Worm (Caenorhabditis elegans) whole organism, L1 larva: ENCODE measurements around the gene nspb-3.

ENCODE experiments used
- F16B12.6 ChIP-seq: fragments of 150-350 bp; optimal IDR thresholded peaks from 2 replicates; lab custom pipeline; 2014; ENCODE audit warnings: missing biosample characterization, missing genetic modification characterization
- Y116A8C.19 ChIP-seq: sonication (generic microtip); optimal IDR thresholded peaks from 2 replicates; lab custom pipeline; 2016; ENCODE audit warnings: missing compliant biosample characterization, missing genetic modification characterization, borderline replicate concordance
- ceh-63 ChIP-seq: fragments of 200-800 bp; sonication (Bioruptor generic); optimal IDR thresholded peaks from 2 replicates; lab custom pipeline; 2018; ENCODE audit warnings: mild to moderate bottlenecking, missing genetic modification characterization, missing compliant biosample characterization
- ceh-82 ChIP-seq, 3 experiments: fragments of 150-350 bp in 1 of 3; sonication (generic microtip) in 2 of 3; optimal IDR thresholded peaks; 2 replicates each; lab custom pipeline; 2014 to 2017; ENCODE audit warnings: missing biosample characterization in 3 of 3, missing genetic modification characterization in 3 of 3
- ceh-88 ChIP-seq: fragments of 200-800 bp; sonication (Bioruptor generic); IDR thresholded peaks from 2 replicates; pipeline ENCODE4 v1.3.6; 2022; ENCODE audit warnings: missing genetic modification characterization, missing compliant biosample characterization
- dsc-1 ChIP-seq: sonication (generic microtip); optimal IDR thresholded peaks from 2 replicates; lab custom pipeline; 2016; ENCODE audit warnings: mild to moderate bottlenecking, missing genetic modification characterization, missing compliant biosample characterization
- efl-1 ChIP-seq, 4 experiments: fragments of 150-350 bp; optimal IDR thresholded peaks in 3 of 4; peaks in 1 of 4; 1 replicate in 1 of 4; 2 replicates in 3 of 4; lab custom pipeline; 2014; ENCODE audit warnings: missing biosample characterization in 2 of 4, missing genetic modification characterization in 2 of 4, missing genetic modification reagents in 2 of 4
- efl-3 ChIP-seq: fragments of 200-800 bp; sonication (Bioruptor generic); optimal IDR thresholded peaks from 2 replicates; lab custom pipeline; 2018; ENCODE audit warnings: mild to moderate bottlenecking, missing genetic modification characterization, missing compliant biosample characterization
- elt-2 ChIP-seq: sonication (generic microtip); optimal IDR thresholded peaks from 2 replicates; lab custom pipeline; 2016; ENCODE audit warnings: missing genetic modification characterization, mild to moderate bottlenecking, inconsistent platforms, missing compliant biosample characterization, missing genetic modification reagents
- elt-3 ChIP-seq, 6 experiments: fragments of 150-350 bp in 1 of 6; sonication (generic microtip); optimal IDR thresholded peaks; 2 replicates each; lab custom pipeline; 2017 to 2018; ENCODE audit warnings: missing biosample characterization in 6 of 6, missing genetic modification characterization in 6 of 6, inconsistent platforms in 1 of 6
- fkh-10 ChIP-seq: sonication (generic microtip); optimal IDR thresholded peaks from 2 replicates; lab custom pipeline; 2017; ENCODE audit warnings: missing biosample characterization, missing genetic modification reagents, missing genetic modification characterization
- fkh-8 ChIP-seq: sonication (generic microtip); optimal IDR thresholded peaks from 2 replicates; lab custom pipeline; 2016; ENCODE audit warnings: mild to moderate bottlenecking, missing genetic modification characterization, missing compliant biosample characterization
- grh-1 ChIP-seq: fragments of 200-800 bp; sonication (Bioruptor generic); IDR thresholded peaks from 2 replicates; pipeline ENCODE4 v1.3.6; 2022; ENCODE audit warnings: missing genetic modification reagents, missing genetic modification characterization, missing compliant biosample characterization
- hlh-17 ChIP-seq: fragments of 200-800 bp; sonication (Bioruptor generic); optimal IDR thresholded peaks from 2 replicates; lab custom pipeline; 2018; ENCODE audit warnings: missing genetic modification characterization, mild to moderate bottlenecking, missing compliant biosample characterization, moderate library complexity, borderline replicate concordance
- hlh-4 ChIP-seq: sonication (generic microtip); optimal IDR thresholded peaks from 2 replicates; lab custom pipeline; 2016; ENCODE audit warnings: mild to moderate bottlenecking, missing genetic modification characterization, missing compliant biosample characterization
- jun-1 ChIP-seq: fragments of 150-350 bp; optimal IDR thresholded peaks from 2 replicates; lab custom pipeline; 2014; ENCODE audit warnings: missing biosample characterization, missing genetic modification reagents, missing genetic modification characterization
- lin-13 ChIP-seq: fragments of 150-350 bp; optimal IDR thresholded peaks from 2 replicates; lab custom pipeline; 2014; ENCODE audit warnings: missing biosample characterization, missing genetic modification reagents, missing genetic modification characterization
- lin-14 ChIP-seq: fragments of 200-800 bp; sonication (Bioruptor generic); optimal IDR thresholded peaks from 2 replicates; lab custom pipeline; 2018; ENCODE audit warnings: mild to moderate bottlenecking, missing genetic modification characterization, moderate library complexity, missing compliant biosample characterization
- lin-35 ChIP-seq, 2 experiments: fragments of 150-350 bp; optimal IDR thresholded peaks; 2 replicates each; lab custom pipeline; 2014; ENCODE audit warnings: missing biosample characterization in 2 of 2, missing genetic modification characterization in 2 of 2, missing genetic modification reagents in 2 of 2
- lin-39 ChIP-seq: fragments of 150-350 bp; optimal IDR thresholded peaks from 2 replicates; lab custom pipeline; 2014; ENCODE audit warnings: missing biosample characterization, missing genetic modification reagents, missing genetic modification characterization
- mab-9 ChIP-seq: fragments of 200-800 bp; sonication (Bioruptor generic); IDR thresholded peaks from 2 replicates; pipeline ENCODE4 v1.3.6; 2022; ENCODE audit warnings: missing genetic modification reagents, missing genetic modification characterization, missing compliant biosample characterization
- mep-1 ChIP-seq: fragments of 150-350 bp; optimal IDR thresholded peaks from 2 replicates; lab custom pipeline; 2014; ENCODE audit warnings: missing biosample characterization, missing genetic modification characterization
- nhr-11 ChIP-seq: fragments of 150-350 bp; optimal IDR thresholded peaks from 2 replicates; lab custom pipeline; 2014; ENCODE audit warnings: missing biosample characterization, missing genetic modification characterization
- nhr-12 ChIP-seq: sonication (generic microtip); optimal IDR thresholded peaks from 2 replicates; lab custom pipeline; 2017; ENCODE audit warnings: missing biosample characterization, missing genetic modification characterization
- nhr-71 ChIP-seq: sonication (generic microtip); optimal IDR thresholded peaks from 2 replicates; lab custom pipeline; 2016; ENCODE audit warnings: mild to moderate bottlenecking, missing genetic modification characterization, moderate library complexity, missing compliant biosample characterization
- nhr-77 ChIP-seq: fragments of 150-350 bp; optimal IDR thresholded peaks from 2 replicates; lab custom pipeline; 2014; ENCODE audit warnings: missing biosample characterization, missing genetic modification characterization
- pag-3 ChIP-seq: sonication (generic microtip); optimal IDR thresholded peaks from 2 replicates; lab custom pipeline; 2017; ENCODE audit warnings: missing genetic modification characterization, mild to moderate bottlenecking, missing compliant biosample characterization, antibody characterized with exemption, borderline replicate concordance; ENCODE audit not compliant: insufficient read depth
- skn-1 ChIP-seq: fragments of 150-350 bp; optimal IDR thresholded peaks from 2 replicates; lab custom pipeline; 2014; ENCODE audit warnings: missing biosample characterization, missing genetic modification characterization
- snpc-4 ChIP-seq: fragments of 150-350 bp; optimal IDR thresholded peaks from 2 replicates; lab custom pipeline; 2014; ENCODE audit warnings: missing biosample characterization, missing genetic modification characterization
- snu-23 ChIP-seq: sonication (generic microtip); optimal IDR thresholded peaks from 2 replicates; lab custom pipeline; 2016; ENCODE audit warnings: missing genetic modification characterization, missing compliant biosample characterization
- sptf-1 ChIP-seq: fragments of 150-350 bp; optimal IDR thresholded peaks from 2 replicates; lab custom pipeline; 2014; ENCODE audit warnings: missing biosample characterization, missing genetic modification characterization
- sup-37 ChIP-seq: fragments of 200-800 bp; sonication (Bioruptor generic); optimal IDR thresholded peaks from 2 replicates; lab custom pipeline; 2018; ENCODE audit warnings: mild to moderate bottlenecking, missing genetic modification characterization, missing compliant biosample characterization
- tlp-1 ChIP-seq: fragments of 150-350 bp; optimal IDR thresholded peaks from 2 replicates; lab custom pipeline; 2014; ENCODE audit warnings: missing biosample characterization, missing genetic modification characterization
- unc-98 ChIP-seq: fragments of 200-800 bp; sonication (Bioruptor generic); IDR thresholded peaks from 2 replicates; pipeline ENCODE4 v1.3.6; 2022; ENCODE audit warnings: missing genetic modification characterization, missing compliant biosample characterization
- vab-15 ChIP-seq: sonication (generic microtip); optimal IDR thresholded peaks from 2 replicates; lab custom pipeline; 2017; ENCODE audit warnings: missing genotype, mild to moderate bottlenecking, missing genetic modification characterization, missing compliant biosample characterization
- zag-1 ChIP-seq: fragments of 150-350 bp; optimal IDR thresholded peaks from 2 replicates; lab custom pipeline; 2014; ENCODE audit warnings: missing biosample characterization, missing genetic modification characterization
- ztf-4 ChIP-seq: fragments of 150-350 bp; optimal IDR thresholded peaks from 2 replicates; lab custom pipeline; 2014; ENCODE audit warnings: missing biosample characterization, missing genetic modification characterization

The nspb-3 gene

DNA sequence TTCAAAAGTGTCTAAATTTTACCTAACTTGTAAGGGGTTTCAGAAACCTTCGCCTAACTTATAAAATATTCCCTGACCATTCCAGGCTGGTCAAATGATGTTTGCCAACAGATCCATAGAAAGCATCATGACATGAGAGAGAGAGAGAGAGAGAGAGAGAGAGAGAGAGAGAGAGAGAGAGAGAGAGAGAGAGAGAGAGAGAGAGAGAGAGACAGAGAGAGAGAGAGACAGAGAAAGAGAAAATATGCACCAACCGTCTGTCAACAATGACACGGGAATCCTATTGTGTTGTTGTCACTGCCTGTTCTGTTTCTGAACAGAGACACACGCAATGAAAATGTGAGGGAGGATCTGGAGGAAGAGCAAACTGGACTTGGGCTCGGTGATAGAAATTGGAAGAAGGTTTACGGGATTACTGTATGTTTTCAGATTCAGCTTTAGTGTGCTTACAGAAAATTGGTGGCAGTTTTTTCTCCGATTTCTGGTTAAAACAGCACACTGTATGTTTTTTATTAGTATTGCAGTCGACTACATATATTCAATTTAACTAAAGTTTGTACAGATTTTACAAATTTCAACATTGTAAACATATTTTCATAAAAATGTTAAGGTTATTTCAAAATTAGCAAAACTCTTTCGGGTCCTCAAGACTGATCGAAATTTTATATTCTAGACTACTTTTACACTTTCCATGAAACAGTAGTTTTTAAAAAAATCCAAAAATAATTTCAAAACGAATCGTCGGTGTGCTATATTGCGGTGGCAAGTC lies 18.6 kb downstream of the nspb-3 start:
- TF ChIP-seq dsc-1 (tag; lab: Kevin White, UChicago) (no peak), lin-13 (GFP tag; lab: Kevin White, UChicago) (no peak), hlh-4 (tag; lab: Kevin White, UChicago) (no peak), F16B12.6 (no peak), pag-3 (tag; lab: Kevin White, UChicago) (no peak), efl-1 (optimal IDR thresholded peaks at IDR 0.05; lab: Kevin White, UChicago) (peak; percentile 12 to 27), efl-1 (GFP tag; optimal IDR thresholded peaks at IDR 0.05 in 1 of 2; lab: Kevin White, UChicago) (no peak), jun-1 (tag; lab: Kevin White, UChicago) (peak; percentile 14), fkh-8 (no peak), unc-98 (no peak), lin-35 (GFP tag; optimal IDR thresholded peaks at IDR 0.05; lab: Kevin White, UChicago) (peak in 1 of 2 experiments; percentile 47), vab-15 (tag; lab: Kevin White, UChicago) (no peak), efl-3 (GFP tag; lab: Kevin White, UChicago) (no peak), mep-1 (tag; lab: Kevin White, UChicago) (peak; percentile 40), lin-14 (peak; percentile 13)

DNA sequence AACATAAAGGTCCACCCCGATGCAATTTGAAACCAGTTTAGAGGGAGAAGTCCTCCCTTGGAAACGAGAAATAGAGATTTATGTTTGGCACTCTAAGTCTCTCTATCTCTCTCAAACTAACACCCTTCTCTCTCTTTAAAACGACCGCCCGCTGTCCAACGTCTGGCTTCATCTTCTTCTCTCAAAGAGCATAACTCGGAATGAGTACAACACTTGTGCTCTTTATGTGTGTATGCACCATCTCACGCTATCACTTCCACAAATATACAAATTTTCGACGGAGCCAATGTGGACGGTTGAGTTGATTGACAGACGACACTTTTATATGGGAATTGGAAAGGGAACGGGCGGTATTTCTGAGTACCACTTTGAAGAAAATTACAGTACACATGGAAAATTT lies 20.4 kb downstream of the nspb-3 start:
- TF ChIP-seq dsc-1 (tag; lab: Kevin White, UChicago) (peak; percentile 9), grh-1 (no peak), lin-39 (tag; lab: Kevin White, UChicago) (no peak), sptf-1 (tag; lab: Kevin White, UChicago) (no peak), ceh-82 (tag; optimal IDR thresholded peaks at IDR 0.05; lab: Kevin White, UChicago) (peak in 1 of 3 experiments; percentile 20), elt-3 (tag; optimal IDR thresholded peaks at IDR 0.05; lab: Kevin White, UChicago) (no peak), efl-1 (optimal IDR thresholded peaks at IDR 0.05; lab: Kevin White, UChicago) (peak in 1 of 2 experiments; percentile 18), efl-1 (GFP tag; optimal IDR thresholded peaks at IDR 0.05 in 1 of 2; lab: Kevin White, UChicago) (no peak), lin-14 (no peak), zag-1 (tag; lab: Kevin White, UChicago) (no peak), snpc-4 (tag; lab: Kevin White, UChicago) (no peak), Y116A8C.19 (no peak), hlh-17 (GFP tag; lab: Kevin White, UChicago) (no peak), elt-2 (tag; lab: Kevin White, UChicago) (no peak), nhr-71 (tag; lab: Kevin White, UChicago) (peak; percentile 26), lin-35 (GFP tag; optimal IDR thresholded peaks at IDR 0.05; lab: Kevin White, UChicago) (peak in 1 of 2 experiments; percentile 31), ztf-4 (tag; lab: Kevin White, UChicago) (no peak), hlh-4 (tag; lab: Kevin White, UChicago) (no peak), fkh-10 (GFP tag; lab: Kevin White, UChicago) (no peak), jun-1 (tag; lab: Kevin White, UChicago) (no peak), mab-9 (no peak), ceh-63 (GFP tag; lab: Kevin White, UChicago) (no peak), nhr-12 (tag; lab: Kevin White, UChicago) (no peak), nhr-11 (tag; lab: Kevin White, UChicago) (no peak), nhr-77 (tag; lab: Kevin White, UChicago) (no peak)

DNA sequence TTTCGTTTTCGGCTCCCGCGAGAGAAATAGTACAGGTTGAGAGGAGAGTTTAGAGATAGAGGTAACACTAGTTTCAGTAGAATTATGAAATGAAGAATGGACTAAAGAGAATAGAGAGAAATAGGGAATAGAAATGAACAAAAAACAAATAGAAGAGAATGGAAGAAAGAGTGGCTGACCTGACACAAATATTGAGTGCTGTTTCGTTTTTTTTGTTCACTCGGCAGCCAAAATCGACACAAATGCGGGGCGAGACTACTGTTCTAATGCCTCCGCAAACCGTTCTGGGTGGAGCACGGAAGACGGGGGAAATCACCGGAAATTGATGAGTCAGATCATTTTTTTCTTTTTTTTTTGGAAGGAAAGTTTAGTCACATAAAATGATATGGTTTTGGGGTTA lies 22.1 kb downstream of the nspb-3 start:
- TF ChIP-seq skn-1 = no peak
- no peak for TF ChIP-seq ceh-88 (GFP tag; lab: Robert Waterston, UW)
- no peak for TF ChIP-seq grh-1
- no peak for TF ChIP-seq snpc-4 (tag; lab: Kevin White, UChicago)
- TF ChIP-seq efl-3 (GFP tag; lab: Kevin White, UChicago) = no peak
- TF ChIP-seq tlp-1 (tag; lab: Kevin White, UChicago) = no peak
- no peak for TF ChIP-seq sup-37
- TF ChIP-seq elt-3 (tag; optimal IDR thresholded peaks at IDR 0.05; lab: Kevin White, UChicago) = no peak
- no peak for TF ChIP-seq lin-13 (GFP tag; lab: Kevin White, UChicago)
- TF ChIP-seq ztf-4 (tag; lab: Kevin White, UChicago) = no peak
- no peak for TF ChIP-seq efl-1 (optimal IDR thresholded peaks at IDR 0.05; lab: Kevin White, UChicago)
- TF ChIP-seq efl-1 (GFP tag; optimal IDR thresholded peaks at IDR 0.05 in 1 of 2; lab: Kevin White, UChicago) = peak in 1 of 2 experiments; percentile 84
- peak; percentile 4 for TF ChIP-seq snu-23
